Worm (Caenorhabditis elegans) whole organism, young adult: ENCODE results near the gene K07C11.8.

Experiments
- B0336.3 ChIP-seq: fragments of 200-800 bp; sonication (Bioruptor generic); IDR thresholded peaks from 2 replicates; pipeline ENCODE4 v1.3.6; 2022; ENCODE audit warnings: missing genetic modification characterization, missing compliant biosample characterization
- F10E7.11 ChIP-seq: sonication (generic microtip); optimal IDR thresholded peaks from 2 replicates; lab custom pipeline; 2017; ENCODE audit warnings: mild to moderate bottlenecking, missing genetic modification characterization, moderate library complexity, missing compliant biosample characterization
- F33H1.4 ChIP-seq: fragments of 200-800 bp; sonication (Bioruptor generic); IDR thresholded peaks from 2 replicates; pipeline ENCODE4 v1.3.6; 2022; ENCODE audit warnings: missing genetic modification reagents, missing genetic modification characterization, missing compliant biosample characterization
- F49E8.2 ChIP-seq: sonication (generic microtip); optimal IDR thresholded peaks from 3 replicates; lab custom pipeline; 2017; ENCODE audit warnings: missing genetic modification characterization, mild to moderate bottlenecking, missing compliant biosample characterization, antibody characterized with exemption, moderate library complexity; ENCODE audit not compliant: insufficient read depth
- Y95B8A.8 ChIP-seq: fragments of 200-800 bp; sonication (Bioruptor generic); IDR thresholded peaks from 2 replicates; pipeline ENCODE4 v1.3.6; 2022; ENCODE audit warnings: missing genetic modification reagents, missing genetic modification characterization, missing compliant biosample characterization
- aptf-2 ChIP-seq: fragments of 200-800 bp; sonication (Bioruptor generic); conservative IDR thresholded peaks from 2 replicates; pipeline ENCODE4 v1.3.6; 2022; ENCODE audit warnings: missing genetic modification reagents, missing genetic modification characterization, missing compliant biosample characterization
- atf-7 ChIP-seq: sonication (generic microtip); optimal IDR thresholded peaks from 2 replicates; lab custom pipeline; 2017; ENCODE audit warnings: mild to moderate bottlenecking, missing genetic modification characterization, missing compliant biosample characterization
- cebp-1 ChIP-seq, 2 experiments: fragments of 200-800 bp in 1 of 2; sonication (Bioruptor generic) in 1 of 2; sonication (generic microtip) in 1 of 2; IDR thresholded peaks in 1 of 2; optimal IDR thresholded peaks in 1 of 2; 2 replicates each; pipeline versions ENCODE4 v1.3.6 to Lab custom; 2017 to 2022; ENCODE audit warnings: missing compliant biosample characterization in 2 of 2, missing genetic modification characterization in 2 of 2, mild to moderate bottlenecking in 1 of 2, missing genetic modification reagents in 1 of 2, moderate library complexity in 1 of 2
- cebp-2 ChIP-seq: fragments of 200-800 bp; sonication (Bioruptor generic); IDR thresholded peaks from 2 replicates; pipeline ENCODE4 v1.3.6; 2022; ENCODE audit warnings: missing genetic modification characterization, missing compliant biosample characterization
- ceh-100 ChIP-seq: fragments of 200-800 bp; sonication (Bioruptor generic); IDR thresholded peaks from 2 replicates; pipeline ENCODE4 v1.3.6; 2022; ENCODE audit warnings: missing genetic modification reagents, missing genetic modification characterization, missing compliant biosample characterization
- ceh-40 ChIP-seq: fragments of 200-800 bp; sonication (Bioruptor generic); IDR thresholded peaks from 2 replicates; pipeline ENCODE4 v1.3.6; 2022; ENCODE audit warnings: missing genetic modification characterization, missing compliant biosample characterization
- ceh-58 ChIP-seq: fragments of 200-800 bp; sonication (Bioruptor generic); IDR thresholded peaks from 2 replicates; pipeline ENCODE4 v1.3.6; 2022; ENCODE audit warnings: missing genetic modification characterization, missing compliant biosample characterization
- dox-1 ChIP-seq: fragments of 200-800 bp; sonication (Bioruptor generic); IDR thresholded peaks from 2 replicates; pipeline ENCODE4 v1.3.6; 2022; ENCODE audit warnings: missing genetic modification reagents, missing genetic modification characterization, missing compliant biosample characterization
- egl-18 ChIP-seq: fragments of 200-800 bp; sonication (Bioruptor generic); IDR thresholded peaks from 2 replicates; pipeline ENCODE4 v1.3.6; 2022; ENCODE audit warnings: missing genetic modification reagents, missing genetic modification characterization, missing compliant biosample characterization
- him-1 ChIP-seq: sonication (generic microtip); optimal IDR thresholded peaks from 2 replicates; lab custom pipeline; 2016; ENCODE audit warnings: missing genotype, missing genetic modification reagents, missing genetic modification characterization, missing compliant biosample characterization
- hlh-26 ChIP-seq: fragments of 200-800 bp; sonication (Bioruptor generic); conservative IDR thresholded peaks from 2 replicates; pipeline ENCODE4 v1.3.6; 2022; ENCODE audit warnings: missing genetic modification reagents, missing genetic modification characterization, missing compliant biosample characterization
- hmg-1.2 ChIP-seq: fragments of 200-800 bp; sonication (Bioruptor generic); IDR thresholded peaks from 2 replicates; pipeline ENCODE4 v1.3.6; 2022; ENCODE audit warnings: missing genetic modification reagents, missing genetic modification characterization, missing compliant biosample characterization
- hmg-20 ChIP-seq: fragments of 200-800 bp; sonication (Bioruptor generic); IDR thresholded peaks from 2 replicates; pipeline ENCODE4 v1.3.6; 2022; ENCODE audit warnings: missing genetic modification reagents, missing genetic modification characterization, missing compliant biosample characterization
- hrde-1 ChIP-seq: sonication (generic microtip); optimal IDR thresholded peaks from 2 replicates; lab custom pipeline; 2016; ENCODE audit warnings: missing genetic modification characterization, mild to moderate bottlenecking, missing compliant biosample characterization, moderate library complexity, missing genotype, missing genetic modification reagents, borderline replicate concordance
- let-607 ChIP-seq, 2 experiments: fragments of 200-800 bp in 1 of 2; sonication (Bioruptor generic) in 1 of 2; sonication (generic microtip) in 1 of 2; optimal IDR thresholded peaks; 2 replicates each; lab custom pipeline; 2016 to 2018; ENCODE audit warnings: mild to moderate bottlenecking in 2 of 2, missing compliant biosample characterization in 2 of 2, missing genetic modification characterization in 2 of 2, moderate library complexity in 2 of 2, missing genotype in 1 of 2
- lin-26 ChIP-seq: fragments of 200-800 bp; sonication (Bioruptor generic); IDR thresholded peaks from 2 replicates; pipeline ENCODE4 v1.3.6; 2022; ENCODE audit warnings: missing genetic modification reagents, missing genetic modification characterization, missing compliant biosample characterization
- mel-28 ChIP-seq: sonication (generic microtip); optimal IDR thresholded peaks from 2 replicates; lab custom pipeline; 2016; ENCODE audit warnings: borderline replicate concordance, mild to moderate bottlenecking, missing genetic modification characterization, missing compliant biosample characterization
- mes-4 ChIP-seq: sonication (generic microtip); optimal IDR thresholded peaks from 2 replicates; lab custom pipeline; 2016; ENCODE audit warnings: missing genotype, missing genetic modification characterization, missing compliant biosample characterization
- mxl-1 ChIP-seq: sonication (generic microtip); optimal IDR thresholded peaks from 2 replicates; lab custom pipeline; 2016; ENCODE audit warnings: missing genetic modification characterization, missing compliant biosample characterization
- nfya-2 ChIP-seq: fragments of 200-800 bp; sonication (Bioruptor generic); IDR thresholded peaks from 2 replicates; pipeline ENCODE4 v1.3.6; 2022; ENCODE audit warnings: missing genetic modification reagents, missing genetic modification characterization, missing compliant biosample characterization
- pha-4 ChIP-seq: fragments of 150-350 bp; sonication (generic microtip); optimal IDR thresholded peaks from 2 replicates; lab custom pipeline; 2014; ENCODE audit warnings: missing biosample characterization, missing genetic modification reagents, missing genetic modification characterization
- snpc-1.3 ChIP-seq: sonication (generic microtip); optimal IDR thresholded peaks from 2 replicates; lab custom pipeline; 2017; ENCODE audit warnings: missing genetic modification characterization, mild to moderate bottlenecking, missing compliant biosample characterization, antibody characterized with exemption, moderate library complexity, missing genotype, missing genetic modification reagents; ENCODE audit not compliant: insufficient read depth
- snpc-3.4 ChIP-seq: sonication (generic microtip); optimal IDR thresholded peaks from 2 replicates; lab custom pipeline; 2017; ENCODE audit warnings: missing genetic modification characterization, mild to moderate bottlenecking, missing compliant biosample characterization, antibody characterized with exemption, moderate library complexity, missing genotype, missing genetic modification reagents
- snpc-4 ChIP-seq, 5 experiments: fragments of 150-350 bp in 1 of 5; sonication (generic microtip) in 4 of 5; optimal IDR thresholded peaks; 2 replicates each; lab custom pipeline; 2014 to 2018; ENCODE audit warnings: missing genetic modification characterization in 5 of 5, missing biosample characterization in 3 of 5, antibody characterized with exemption in 2 of 5, mild to moderate bottlenecking in 2 of 5, missing compliant biosample characterization in 2 of 5, missing genotype in 2 of 5, moderate library complexity in 2 of 5, missing genetic modification reagents in 1 of 5
- somi-1 ChIP-seq: fragments of 200-800 bp; sonication (Bioruptor generic); optimal IDR thresholded peaks from 2 replicates; lab custom pipeline; 2018; ENCODE audit warnings: mild to moderate bottlenecking, missing genetic modification characterization, missing compliant biosample characterization
- sptf-2 ChIP-seq: fragments of 200-800 bp; sonication (Bioruptor generic); optimal IDR thresholded peaks from 2 replicates; lab custom pipeline; 2018; ENCODE audit warnings: mild to moderate bottlenecking, missing genetic modification characterization, missing compliant biosample characterization
- tbx-9 ChIP-seq: sonication (generic microtip); optimal IDR thresholded peaks from 2 replicates; lab custom pipeline; 2016; ENCODE audit warnings: borderline replicate concordance, missing genetic modification characterization, inconsistent platforms, missing compliant biosample characterization

Gene K07C11.8

DNA sequence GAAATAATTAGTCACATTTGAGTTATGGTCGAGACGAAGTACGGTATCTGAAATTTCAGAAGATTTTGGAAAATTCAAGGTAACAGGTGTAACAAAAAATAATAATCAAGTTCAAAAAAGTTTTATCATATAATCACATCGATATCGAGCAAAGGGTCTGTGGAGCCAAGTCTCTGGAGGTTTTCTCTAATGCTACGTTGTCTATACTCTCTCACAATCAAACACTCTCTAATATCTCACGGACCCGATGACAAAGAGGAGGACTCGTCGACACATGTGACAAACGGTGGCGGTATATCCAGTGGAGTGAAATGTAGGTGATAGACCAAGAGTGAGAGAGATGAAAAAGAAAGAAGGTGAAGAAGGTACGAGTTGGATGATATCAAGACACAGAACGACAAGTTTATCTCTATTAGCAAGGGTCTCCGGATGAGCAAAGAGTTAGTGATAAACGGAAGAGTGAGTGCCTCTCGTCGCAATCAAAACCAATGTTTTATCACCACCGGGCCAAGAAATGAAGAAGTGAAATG lies 21.7 kb downstream of the K07C11.8 start, which contains the start of gene F20D6.10:
F20D6.10 (minus strand) TSS at position 51 of the 530 bp plus-strand sequence.
- TF ChIP-seq hmg-20 (GFP tag; lab: Robert Waterston, UW) (no peak), him-1 (tag; lab: Kevin White, UChicago) (no peak), egl-18 (no peak), lin-26 (GFP tag; lab: Robert Waterston, UW) (no peak), mxl-1 (tag; lab: Kevin White, UChicago) (no peak), F49E8.2 (tag; lab: Kevin White, UChicago) (no peak), atf-7 (tag; lab: Kevin White, UChicago) (no peak), tbx-9 (no peak), mes-4 (no peak), nfya-2 (GFP tag; lab: Robert Waterston, UW) (no peak), F33H1.4 (no peak), hrde-1 (tag; lab: Kevin White, UChicago) (no peak), snpc-3.4 (tag; lab: Kevin White, UChicago) (no peak)
- TF ChIP-seq, all 124 proteins: peak for 0

DNA sequence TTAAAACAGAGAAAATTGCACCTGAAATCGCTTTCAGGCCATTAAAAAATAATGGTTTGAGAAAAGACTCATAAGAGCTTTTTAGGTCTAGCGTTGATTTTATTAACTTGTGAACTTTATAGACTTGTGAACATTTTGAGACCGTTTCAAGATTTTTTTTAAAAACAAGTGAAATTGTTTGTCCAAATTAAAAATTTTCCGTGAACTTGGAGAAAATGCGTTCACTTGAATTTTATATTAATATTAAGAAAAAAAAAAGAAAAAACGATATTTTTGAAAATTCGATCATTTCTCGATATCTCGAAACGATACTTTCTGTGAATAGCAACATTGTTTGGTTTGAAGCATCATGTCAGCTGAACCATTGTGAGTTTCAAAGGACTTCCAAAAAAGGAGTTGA lies 27.3 kb downstream of the K07C11.8 start, which contains the start of gene F20D6.1:
F20D6.1 (plus strand) TSS at position 301 of the 400 bp plus-strand sequence.
- TF ChIP-seq mel-28 (tag; lab: Kevin White, UChicago) (no peak), cebp-1 (GFP tag; IDR thresholded peaks at IDR 0.05; lab: Robert Waterston, UW) (no peak), cebp-1 (tag; optimal IDR thresholded peaks at IDR 0.05; lab: Kevin White, UChicago) (no peak), cebp-2 (no peak), snpc-1.3 (no peak), hlh-26 (GFP tag; lab: Robert Waterston, UW) (no peak), tbx-9 (no peak), aptf-2 (GFP tag; lab: Robert Waterston, UW) (no peak), pha-4 (tag; lab: Kevin White, UChicago) (no peak), ceh-40 (GFP tag; lab: Robert Waterston, UW) (no peak), ceh-100 (no peak), Y95B8A.8 (GFP tag; lab: Robert Waterston, UW) (no peak), F10E7.11 (tag; lab: Kevin White, UChicago) (no peak), hmg-1.2 (no peak), let-607 (tag; optimal IDR thresholded peaks at IDR 0.05; lab: Kevin White, UChicago) (no peak), snpc-4 (GFP tag; optimal IDR thresholded peaks at IDR 0.05; lab: Kevin White, UChicago) (no peak), snpc-4 (tag; optimal IDR thresholded peaks at IDR 0.05; lab: Kevin White, UChicago) (no peak), dox-1 (GFP tag; lab: Robert Waterston, UW) (no peak), lin-26 (GFP tag; lab: Robert Waterston, UW) (no peak), somi-1 (GFP tag; lab: Kevin White, UChicago) (no peak)

DNA sequence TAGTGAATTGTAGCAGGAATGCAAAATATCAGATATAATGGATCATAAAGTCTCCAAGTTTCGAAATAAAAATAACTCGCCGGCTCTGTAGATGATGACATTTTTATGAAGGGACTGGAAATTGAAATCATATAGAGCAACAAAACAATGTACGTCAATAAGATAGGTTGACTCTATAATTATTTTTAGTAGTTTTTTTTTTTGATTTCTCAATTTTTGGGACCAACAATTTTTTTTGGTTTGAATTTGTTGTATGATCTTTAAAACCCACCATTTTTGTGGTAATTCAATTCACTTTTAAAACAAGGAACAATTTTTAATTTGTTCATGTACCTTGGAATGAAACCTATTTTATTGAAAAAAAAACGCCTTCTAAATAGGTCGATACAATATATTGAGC lies 27.7 kb downstream of the K07C11.8 start, which contains the start of gene F20D6.12:
F20D6.12 (minus strand) TSS at position 101 of the 400 bp plus-strand sequence.
- no peak for TF ChIP-seq B0336.3
- no peak for TF ChIP-seq ceh-58 (GFP tag; lab: Robert Waterston, UW)
- TF ChIP-seq sptf-2: no peak
- no peak for TF ChIP-seq mel-28 (tag; lab: Kevin White, UChicago)
- no peak for TF ChIP-seq nfya-2 (GFP tag; lab: Robert Waterston, UW)
